Worm (Caenorhabditis elegans) whole organism, young adult: ENCODE data around the gene T19C3.6.

Experiments
- B0035.1 ChIP-seq: sonication (generic microtip); optimal IDR thresholded peaks from 2 replicates; lab custom pipeline; 2016; ENCODE audit warnings: missing genetic modification characterization, mild to moderate bottlenecking, missing compliant biosample characterization, missing genotype, missing genetic modification reagents
- D2030.7 ChIP-seq: fragments of 200-800 bp; sonication (Bioruptor generic); IDR thresholded peaks from 2 replicates; pipeline ENCODE4 v1.3.6; 2022; ENCODE audit warnings: missing genetic modification reagents, missing genetic modification characterization, missing compliant biosample characterization
- F22D6.2 ChIP-seq: sonication (generic microtip); optimal IDR thresholded peaks from 2 replicates; lab custom pipeline; 2016; ENCODE audit warnings: mild to moderate bottlenecking, missing genetic modification characterization, missing compliant biosample characterization
- F55B11.4 ChIP-seq: sonication (generic microtip); optimal IDR thresholded peaks from 2 replicates; lab custom pipeline; 2016; ENCODE audit warnings: missing compliant biosample characterization, missing genetic modification characterization, borderline replicate concordance; ENCODE audit not compliant: insufficient read depth
- F57A8.1 ChIP-seq: fragments of 200-800 bp; sonication (Bioruptor generic); optimal IDR thresholded peaks from 2 replicates; lab custom pipeline; 2018; ENCODE audit warnings: mild to moderate bottlenecking, missing genetic modification characterization, moderate library complexity, missing compliant biosample characterization
- T26A5.8 ChIP-seq: sonication (generic microtip); optimal IDR thresholded peaks from 2 replicates; lab custom pipeline; 2016; ENCODE audit warnings: missing genetic modification characterization, missing compliant biosample characterization
- Y53F4B.3 ChIP-seq: fragments of 200-800 bp; sonication (Bioruptor generic); IDR thresholded peaks from 2 replicates; pipeline ENCODE4 v1.3.6; 2022; ENCODE audit warnings: missing genetic modification reagents, missing genetic modification characterization, missing compliant biosample characterization
- ZK185.1 ChIP-seq: sonication (generic microtip); optimal IDR thresholded peaks from 2 replicates; lab custom pipeline; 2016; ENCODE audit warnings: mild to moderate bottlenecking, missing genetic modification characterization, missing compliant biosample characterization; ENCODE audit not compliant: poor library complexity, severe bottlenecking
- akir-1 ChIP-seq: fragments of 200-800 bp; sonication (Bioruptor generic); optimal IDR thresholded peaks from 2 replicates; lab custom pipeline; 2018; ENCODE audit warnings: mild to moderate bottlenecking, missing genetic modification characterization, moderate library complexity, missing compliant biosample characterization
- attf-5 ChIP-seq: fragments of 200-800 bp; sonication (Bioruptor generic); optimal IDR thresholded peaks from 2 replicates; lab custom pipeline; 2018; ENCODE audit warnings: mild to moderate bottlenecking, missing genetic modification characterization, missing compliant biosample characterization
- attf-6 ChIP-seq: fragments of 200-800 bp; sonication (Bioruptor generic); IDR thresholded peaks from 2 replicates; pipeline ENCODE4 v1.3.6; 2022; ENCODE audit warnings: missing genetic modification reagents, missing genetic modification characterization, missing compliant biosample characterization
- cebp-1 ChIP-seq, 2 experiments: fragments of 200-800 bp in 1 of 2; sonication (Bioruptor generic) in 1 of 2; sonication (generic microtip) in 1 of 2; IDR thresholded peaks in 1 of 2; optimal IDR thresholded peaks in 1 of 2; 2 replicates each; pipeline versions ENCODE4 v1.3.6 to Lab custom; 2017 to 2022; ENCODE audit warnings: missing compliant biosample characterization in 2 of 2, missing genetic modification characterization in 2 of 2, mild to moderate bottlenecking in 1 of 2, missing genetic modification reagents in 1 of 2, moderate library complexity in 1 of 2
- cebp-2 ChIP-seq: fragments of 200-800 bp; sonication (Bioruptor generic); IDR thresholded peaks from 2 replicates; pipeline ENCODE4 v1.3.6; 2022; ENCODE audit warnings: missing genetic modification characterization, missing compliant biosample characterization
- ceh-27 ChIP-seq: fragments of 200-800 bp; sonication (Bioruptor generic); optimal IDR thresholded peaks from 2 replicates; lab custom pipeline; 2018; ENCODE audit warnings: mild to moderate bottlenecking, missing genetic modification characterization, moderate library complexity, missing compliant biosample characterization
- ceh-58 ChIP-seq: fragments of 200-800 bp; sonication (Bioruptor generic); IDR thresholded peaks from 2 replicates; pipeline ENCODE4 v1.3.6; 2022; ENCODE audit warnings: missing genetic modification characterization, missing compliant biosample characterization
- dpff-1 ChIP-seq: sonication (generic microtip); optimal IDR thresholded peaks from 2 replicates; lab custom pipeline; 2017; ENCODE audit warnings: mild to moderate bottlenecking, missing genetic modification characterization, missing compliant biosample characterization
- dpl-1 ChIP-seq: fragments of 150-350 bp; optimal IDR thresholded peaks from 2 replicates; lab custom pipeline; 2014; ENCODE audit warnings: missing biosample characterization, missing genetic modification reagents, missing genetic modification characterization
- efl-1 ChIP-seq: fragments of 150-350 bp; optimal IDR thresholded peaks from 2 replicates; lab custom pipeline; 2014; ENCODE audit warnings: missing biosample characterization, missing genetic modification reagents, missing genetic modification characterization
- egl-44 ChIP-seq: fragments of 200-800 bp; sonication (Bioruptor generic); IDR thresholded peaks from 2 replicates; pipeline ENCODE4 v1.3.6; 2022; ENCODE audit warnings: missing genetic modification reagents, missing genetic modification characterization, missing compliant biosample characterization
- egrh-3 ChIP-seq: fragments of 200-800 bp; sonication (Bioruptor generic); IDR thresholded peaks from 2 replicates; pipeline ENCODE4 v1.3.6; 2022; ENCODE audit warnings: missing genetic modification reagents, missing genetic modification characterization, missing compliant biosample characterization
- fkh-3 ChIP-seq: sonication (generic microtip); optimal IDR thresholded peaks from 2 replicates; lab custom pipeline; 2016; ENCODE audit warnings: mild to moderate bottlenecking, missing genetic modification characterization, missing compliant biosample characterization
- hmg-1.2 ChIP-seq: fragments of 200-800 bp; sonication (Bioruptor generic); IDR thresholded peaks from 2 replicates; pipeline ENCODE4 v1.3.6; 2022; ENCODE audit warnings: missing genetic modification reagents, missing genetic modification characterization, missing compliant biosample characterization
- let-526 ChIP-seq: fragments of 200-800 bp; sonication (Bioruptor generic); IDR thresholded peaks from 2 replicates; pipeline ENCODE4 v1.3.6; 2022; ENCODE audit warnings: missing genetic modification reagents, missing genetic modification characterization, missing compliant biosample characterization
- let-607 ChIP-seq, 2 experiments: fragments of 200-800 bp in 1 of 2; sonication (Bioruptor generic) in 1 of 2; sonication (generic microtip) in 1 of 2; optimal IDR thresholded peaks; 2 replicates each; lab custom pipeline; 2016 to 2018; ENCODE audit warnings: mild to moderate bottlenecking in 2 of 2, missing compliant biosample characterization in 2 of 2, missing genetic modification characterization in 2 of 2, moderate library complexity in 2 of 2, missing genotype in 1 of 2
- lin-40 ChIP-seq: sonication (generic microtip); optimal IDR thresholded peaks from 2 replicates; lab custom pipeline; 2016; ENCODE audit warnings: missing genetic modification characterization, mild to moderate bottlenecking, missing compliant biosample characterization, missing genotype, missing genetic modification reagents
- lsl-1 ChIP-seq: fragments of 200-800 bp; sonication (Bioruptor generic); optimal IDR thresholded peaks from 2 replicates; lab custom pipeline; 2018; ENCODE audit warnings: mild to moderate bottlenecking, missing genetic modification characterization, moderate library complexity, missing compliant biosample characterization
- madf-8 ChIP-seq: fragments of 200-800 bp; sonication (Bioruptor generic); conservative IDR thresholded peaks from 2 replicates; pipeline ENCODE4 v1.3.6; 2022; ENCODE audit warnings: missing genetic modification reagents, missing genetic modification characterization, missing compliant biosample characterization
- mes-4 ChIP-seq: sonication (generic microtip); optimal IDR thresholded peaks from 2 replicates; lab custom pipeline; 2016; ENCODE audit warnings: missing genotype, missing genetic modification characterization, missing compliant biosample characterization
- mxl-1 ChIP-seq: sonication (generic microtip); optimal IDR thresholded peaks from 2 replicates; lab custom pipeline; 2016; ENCODE audit warnings: missing genetic modification characterization, missing compliant biosample characterization
- nfyb-1 ChIP-seq: fragments of 200-800 bp; sonication (Bioruptor generic); IDR thresholded peaks from 2 replicates; pipeline ENCODE4 v1.3.6; 2022; ENCODE audit warnings: missing genetic modification reagents, missing genetic modification characterization, missing compliant biosample characterization
- nhr-120 ChIP-seq: fragments of 200-800 bp; sonication (Bioruptor generic); IDR thresholded peaks from 2 replicates; pipeline ENCODE4 v1.3.6; 2022; ENCODE audit warnings: missing genetic modification characterization, missing compliant biosample characterization
- nhr-179 ChIP-seq: sonication (generic microtip); optimal IDR thresholded peaks from 2 replicates; lab custom pipeline; 2016; ENCODE audit warnings: mild to moderate bottlenecking, missing genetic modification characterization, missing compliant biosample characterization
- nhr-80 ChIP-seq: sonication (generic microtip); optimal IDR thresholded peaks from 2 replicates; lab custom pipeline; 2016; ENCODE audit warnings: missing genetic modification characterization, missing compliant biosample characterization
- pbrm-1 ChIP-seq: fragments of 200-800 bp; sonication (Bioruptor generic); IDR thresholded peaks from 2 replicates; pipeline ENCODE4 v1.3.6; 2022; ENCODE audit warnings: missing genetic modification reagents, missing genetic modification characterization, missing compliant biosample characterization
- rec-8 ChIP-seq, 2 experiments: sonication (generic microtip); optimal IDR thresholded peaks; 2 replicates each; lab custom pipeline; 2016; ENCODE audit warnings: mild to moderate bottlenecking in 2 of 2, missing genetic modification characterization in 2 of 2, missing genetic modification reagents in 2 of 2, missing genotype in 2 of 2, missing biosample characterization in 1 of 2, missing compliant biosample characterization in 1 of 2, moderate library complexity in 1 of 2
- repo-1 ChIP-seq: sonication (generic microtip); optimal IDR thresholded peaks from 2 replicates; lab custom pipeline; 2017; ENCODE audit warnings: mild to moderate bottlenecking, missing genetic modification characterization, missing compliant biosample characterization
- snpc-1.1 ChIP-seq: sonication (generic microtip); optimal IDR thresholded peaks from 2 replicates; lab custom pipeline; 2017; ENCODE audit warnings: missing genetic modification characterization, mild to moderate bottlenecking, missing compliant biosample characterization, antibody characterized with exemption, moderate library complexity, missing genotype, missing genetic modification reagents; ENCODE audit not compliant: insufficient read depth
- sptf-2 ChIP-seq: fragments of 200-800 bp; sonication (Bioruptor generic); optimal IDR thresholded peaks from 2 replicates; lab custom pipeline; 2018; ENCODE audit warnings: mild to moderate bottlenecking, missing genetic modification characterization, missing compliant biosample characterization
- xnd-1 ChIP-seq: sonication (generic microtip); optimal IDR thresholded peaks from 2 replicates; lab custom pipeline; 2016; ENCODE audit warnings: missing genotype, missing genetic modification reagents, missing genetic modification characterization, missing compliant biosample characterization
- zfh-2 ChIP-seq: fragments of 200-800 bp; sonication (Bioruptor generic); conservative IDR thresholded peaks from 2 replicates; pipeline ENCODE4 v1.3.6; 2022; ENCODE audit warnings: missing genetic modification reagents, missing genetic modification characterization, missing compliant biosample characterization
- ztf-18 ChIP-seq: sonication (generic microtip); optimal IDR thresholded peaks from 2 replicates; lab custom pipeline; 2016; ENCODE audit warnings: missing genotype, mild to moderate bottlenecking, missing genetic modification characterization, missing compliant biosample characterization
- ztf-22 ChIP-seq: fragments of 200-800 bp; sonication (Bioruptor generic); optimal IDR thresholded peaks from 2 replicates; lab custom pipeline; 2018; ENCODE audit warnings: mild to moderate bottlenecking, missing genetic modification characterization, moderate library complexity, missing compliant biosample characterization
- ztf-28 ChIP-seq: fragments of 200-800 bp; sonication (Bioruptor generic); IDR thresholded peaks from 2 replicates; pipeline ENCODE4 v1.3.6; 2022; ENCODE audit warnings: missing genetic modification reagents, missing genetic modification characterization, missing compliant biosample characterization
- ztf-3 ChIP-seq: fragments of 200-800 bp; sonication (Bioruptor generic); optimal IDR thresholded peaks from 2 replicates; lab custom pipeline; 2018; ENCODE audit warnings: mild to moderate bottlenecking, missing genetic modification characterization, missing compliant biosample characterization
- ztf-6 ChIP-seq: fragments of 200-800 bp; sonication (Bioruptor generic); IDR thresholded peaks from 2 replicates; pipeline ENCODE4 v1.3.6; 2022; ENCODE audit warnings: missing genetic modification reagents, missing genetic modification characterization, missing compliant biosample characterization

T19C3.6 gene

DNA sequence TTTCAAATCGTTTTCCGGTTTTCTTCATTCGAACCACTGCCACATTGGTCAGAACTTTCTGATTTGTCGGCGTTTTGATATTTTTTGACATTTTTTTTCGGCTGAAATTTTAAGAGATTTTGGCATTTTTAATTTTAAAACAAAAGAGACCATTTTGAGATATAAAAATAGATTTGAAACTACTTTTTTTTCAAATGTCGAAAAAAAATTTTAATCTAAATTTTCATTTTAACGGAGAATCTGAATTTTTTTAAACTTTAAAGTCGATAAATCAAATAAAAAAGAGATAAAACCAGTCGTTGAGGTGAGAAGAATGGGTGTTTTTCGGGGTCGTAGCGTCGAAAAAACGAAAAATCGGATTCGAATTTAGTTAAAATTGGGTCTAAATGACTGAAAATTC is 7.0 kb upstream of the T19C3.6 start, which contains the start of gene sbds-1:
Gene sbds-1, minus strand, starts transcription at position 101 of the 400 bp plus-strand sequence.
- no peak for TF ChIP-seq nhr-120 (GFP tag; lab: Robert Waterston, UW)
- no peak for TF ChIP-seq zfh-2 (GFP tag; lab: Robert Waterston, UW)

DNA sequence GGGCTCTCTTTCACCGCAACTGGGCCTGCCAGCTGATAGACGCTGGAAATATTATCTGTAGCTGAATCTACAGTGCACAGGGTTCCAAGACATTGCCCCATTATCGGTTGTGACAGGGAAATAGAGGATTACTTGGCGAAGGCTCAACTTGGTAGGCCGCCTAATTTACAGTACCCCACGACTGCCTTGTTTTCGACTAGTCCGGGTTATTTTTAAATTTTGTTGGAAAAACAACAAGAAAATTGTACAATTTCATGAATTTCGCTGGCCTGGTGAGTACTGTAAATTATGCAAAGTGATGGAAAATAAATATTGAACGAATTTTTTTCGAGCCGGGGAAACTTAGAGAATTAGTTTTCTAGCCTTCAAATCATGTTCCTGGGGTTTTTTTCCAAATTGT is 4.7 kb upstream of the T19C3.6 start, which contains the start of gene T19C3.7:
Gene T19C3.7, minus strand, starts transcription at position 101 of the 400 bp plus-strand sequence.
- TF ChIP-seq fkh-3 (tag; lab: Kevin White, UChicago) (no peak), sptf-2 (GFP tag; lab: Kevin White, UChicago) (no peak), ceh-58 (no peak), madf-8 (no peak), ceh-27 (GFP tag; lab: Kevin White, UChicago) (no peak), dpff-1 (no peak), ztf-3 (no peak), let-607 (tag; optimal IDR thresholded peaks at IDR 0.05; lab: Kevin White, UChicago) (no peak), pbrm-1 (GFP tag; lab: Robert Waterston, UW) (no peak), Y53F4B.3 (GFP tag; lab: Robert Waterston, UW) (no peak), snpc-1.1 (tag; lab: Kevin White, UChicago) (no peak), ztf-18 (tag; lab: Kevin White, UChicago) (no peak), nhr-179 (tag; lab: Kevin White, UChicago) (no peak), D2030.7 (GFP tag; lab: Robert Waterston, UW) (no peak), repo-1 (no peak), mxl-1 (no peak), B0035.1 (tag; lab: Kevin White, UChicago) (no peak), ztf-28 (GFP tag; lab: Robert Waterston, UW) (no peak)
- TF ChIP-seq, all 124 proteins: peak for 0

DNA sequence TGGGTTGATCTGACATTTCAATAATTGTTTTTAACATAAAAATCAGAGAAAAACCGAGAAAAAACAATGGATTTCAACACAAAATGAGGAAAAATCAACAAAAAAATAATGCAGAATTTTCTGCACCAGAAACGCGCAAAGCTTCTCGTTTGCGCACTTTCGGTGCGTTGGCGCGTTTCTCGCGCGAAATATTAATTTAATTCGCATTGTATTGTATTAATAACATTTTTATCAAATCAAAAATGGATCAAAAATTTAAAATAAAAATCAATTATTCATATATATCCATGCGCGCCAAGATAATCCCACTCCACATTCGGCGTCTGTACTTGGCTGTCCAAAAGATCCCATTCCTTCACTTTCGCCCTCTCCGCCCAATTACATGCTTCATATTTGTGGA is 3.3 kb upstream of the T19C3.6 start, which contains the start of gene fem-2:
Gene fem-2, minus strand, starts transcription at position 9 of the 400 bp plus-strand sequence.
- TF ChIP-seq akir-1 (GFP tag; lab: Kevin White, UChicago) = no peak
- peak; percentile 31 for TF ChIP-seq lin-40 (tag; lab: Kevin White, UChicago)
- TF ChIP-seq fkh-3 (tag; lab: Kevin White, UChicago) = no peak
- no peak for TF ChIP-seq rec-8 (tag; optimal IDR thresholded peaks at IDR 0.05; lab: Kevin White, UChicago)
- peak; percentile 2 for TF ChIP-seq attf-5 (GFP tag; lab: Kevin White, UChicago)
- no peak for TF ChIP-seq F55B11.4 (tag; lab: Kevin White, UChicago)
- TF ChIP-seq ZK185.1 (tag; lab: Kevin White, UChicago) = no peak
- TF ChIP-seq ztf-18 (tag; lab: Kevin White, UChicago) = peak; percentile 91
- TF ChIP-seq nfyb-1 (GFP tag; lab: Robert Waterston, UW) = no peak
- no peak for TF ChIP-seq ztf-6
- no peak for TF ChIP-seq egrh-3 (GFP tag; lab: Robert Waterston, UW)
- no peak for TF ChIP-seq sptf-2 (GFP tag; lab: Kevin White, UChicago)
- TF ChIP-seq lsl-1 (GFP tag; lab: Kevin White, UChicago) = peak; percentile 35
- no peak for TF ChIP-seq xnd-1 (tag; lab: Kevin White, UChicago)
- TF ChIP-seq efl-1 (GFP tag; lab: Kevin White, UChicago) = peak; percentile 36
- TF ChIP-seq cebp-1 (GFP tag; IDR thresholded peaks at IDR 0.05; lab: Robert Waterston, UW) = no peak
- peak; percentile 26 for TF ChIP-seq cebp-1 (tag; optimal IDR thresholded peaks at IDR 0.05; lab: Kevin White, UChicago)
- TF ChIP-seq madf-8 = no peak
- no peak for TF ChIP-seq F22D6.2 (tag; lab: Kevin White, UChicago)
- peak; percentile 13; the same call in 1 of the 2 replicates for TF ChIP-seq hmg-1.2 (GFP tag; lab: Robert Waterston, UW)
- no peak for TF ChIP-seq mes-4 (tag; lab: Kevin White, UChicago)
- no peak for TF ChIP-seq T26A5.8 (tag; lab: Kevin White, UChicago)
- no peak for TF ChIP-seq cebp-2 (GFP tag; lab: Robert Waterston, UW)
- TF ChIP-seq dpl-1 = no peak
- TF ChIP-seq egl-44 (GFP tag; lab: Robert Waterston, UW) = no peak
- TF ChIP-seq attf-6 (GFP tag; lab: Robert Waterston, UW) = no peak
- TF ChIP-seq ztf-22 (GFP tag; lab: Kevin White, UChicago) = no peak
- TF ChIP-seq nhr-80 = no peak
- no peak for TF ChIP-seq let-526 (GFP tag; lab: Robert Waterston, UW)
- TF ChIP-seq F57A8.1 (GFP tag; lab: Kevin White, UChicago) = no peak
- peak; percentile 28; the same call in 1 of the 2 replicates for TF ChIP-seq D2030.7 (GFP tag; lab: Robert Waterston, UW)
